Worm (Caenorhabditis elegans): ENCODE results near the gene C06E4.3.

- TF ChIP-seq nhr-28 (tag; optimal IDR thresholded peaks at IDR 0.05) (no peak), ces-1 (GFP tag; optimal IDR thresholded peaks at IDR 0.05) (no peak), snpc-4 (tag; optimal IDR thresholded peaks at IDR 0.05) (no peak), elt-1 (tag; optimal IDR thresholded peaks at IDR 0.05; ENCODE audit: borderline replicate concordance, insufficient read depth) (no peak), unc-39 (tag; optimal IDR thresholded peaks at IDR 0.05) (no peak), hlh-1 (tag; optimal IDR thresholded peaks at IDR 0.05) (no peak), unc-120 (tag; optimal IDR thresholded peaks at IDR 0.05; ENCODE audit: poor library complexity, severe bottlenecking) (no peak), elt-3 (tag; optimal IDR thresholded peaks at IDR 0.05) (no peak), unc-62 (GFP tag; optimal IDR thresholded peaks at IDR 0.05) (no peak), mep-1 (tag; optimal IDR thresholded peaks at IDR 0.05) (no peak), pha-4 (tag; optimal IDR thresholded peaks at IDR 0.05) (no peak), ztf-11 (tag; optimal IDR thresholded peaks at IDR 0.05) (no peak), ceh-39 (tag; optimal IDR thresholded peaks at IDR 0.05) (no peak)
Observed at ce11 chrIV:7236248-7236772, 24.4 kb upstream of the C06E4.3 start.

Data from whole organism, mixed stage, embryonic.